Worm (Caenorhabditis elegans): ENCODE measurements around the gene B0454.8.
"Not testable (repeated sequence)": the region's sequence is repeated elsewhere in the genome, so short reads cannot be mapped to it uniquely, and the experiment has no call there.

The B0454.8 gene

DNA sequence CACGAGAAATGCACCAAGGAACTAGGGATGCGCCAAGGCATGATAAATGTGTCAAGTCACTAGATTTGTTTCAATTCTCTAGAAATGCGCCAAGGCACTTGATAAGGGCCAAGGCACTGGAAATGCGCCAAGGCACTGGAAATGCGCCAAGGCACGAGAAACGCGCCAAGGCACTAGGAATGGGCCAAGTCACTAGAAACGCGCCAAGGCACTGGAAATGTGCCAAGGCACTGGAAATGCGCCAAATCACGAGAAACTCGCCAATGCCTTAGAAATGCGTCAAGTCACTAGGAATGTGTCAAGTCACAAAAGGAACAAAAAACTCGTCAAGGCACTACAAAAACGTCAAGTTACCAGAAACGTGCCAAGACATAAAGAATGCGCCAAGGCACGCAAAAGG lies 6.9 kb downstream of the B0454.8 start:
- TF ChIP-seq unc-39 (tag; optimal IDR thresholded peaks at IDR 0.05), result no peak
- TF ChIP-seq lin-38 (GFP tag; IDR thresholded peaks at IDR 0.05), result peak; percentile 45
- peak; percentile 23; the same call in 1 of the 2 replicates for TF ChIP-seq ceh-20 (GFP tag; IDR thresholded peaks at IDR 0.05)
- 0 out of 2 replicates have a peak, but pooled peaks have one; percentile 10 for TF ChIP-seq ZK337.2 (GFP tag; IDR thresholded peaks at IDR 0.05)
- 0 out of 2 replicates have a peak, but pooled peaks have one; percentile 16 for TF ChIP-seq tra-1 (GFP tag; IDR thresholded peaks at IDR 0.05)
- peak; percentile 81 for TF ChIP-seq aha-1 (tag)
- TF ChIP-seq hif-1 (tag; optimal IDR thresholded peaks at IDR 0.05), result no peak

DNA sequence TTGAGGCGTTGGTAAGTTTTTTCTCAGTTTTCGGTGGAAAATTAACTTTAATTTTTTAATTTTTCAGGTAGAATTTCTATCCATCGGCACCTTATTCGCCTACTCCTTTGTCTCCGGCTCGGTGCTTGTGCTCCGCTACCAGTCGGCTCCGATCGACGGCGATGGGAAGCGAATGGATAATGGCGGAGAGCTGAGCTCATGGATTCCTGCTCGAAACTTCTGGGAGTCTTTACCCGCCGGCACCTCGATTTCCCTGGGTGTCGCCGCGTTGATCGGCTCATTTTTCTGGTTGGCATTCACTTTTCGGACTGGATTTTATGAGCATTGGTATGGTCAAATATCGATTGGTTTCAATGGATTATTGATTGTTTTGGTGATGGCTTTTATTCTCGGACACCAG lies 8.3 kb downstream of the B0454.8 start:
- TF ChIP-seq ceh-28 (tag; optimal IDR thresholded peaks at IDR 0.05), result peak; percentile 55
- no peak for TF ChIP-seq ZK337.2 (GFP tag; IDR thresholded peaks at IDR 0.05)
- TF ChIP-seq set-16 (GFP tag; IDR thresholded peaks at IDR 0.05), result peak; percentile 75
- TF ChIP-seq dve-1 (tag; optimal IDR thresholded peaks at IDR 0.05; ENCODE audit: insufficient read depth), result no peak

DNA sequence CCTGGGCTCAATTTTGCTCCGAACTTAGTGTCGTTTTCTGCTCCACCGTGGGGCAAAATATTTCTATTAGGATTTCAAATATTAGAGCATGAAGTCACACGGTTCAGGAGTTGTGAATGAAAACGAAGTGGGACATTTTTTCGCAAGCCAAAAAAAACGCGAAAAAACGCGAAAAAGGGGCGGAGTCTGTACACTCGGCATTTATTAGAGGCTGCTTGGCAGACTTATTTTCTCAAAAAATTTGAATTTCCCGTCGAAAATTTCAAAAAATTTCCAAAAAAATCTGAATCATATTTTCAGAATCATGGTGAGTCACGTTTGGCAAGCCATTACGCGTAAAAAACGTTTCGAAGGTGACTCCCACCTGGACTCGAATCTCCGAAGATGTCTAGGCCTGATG lies 10.8 kb downstream of the B0454.8 start, which contains the start of gene B0454.6:
B0454.6 (plus strand) TSS at position 301 of the 400 bp plus-strand sequence.
- not testable (repeated sequence) for TF ChIP-seq D1046.2 (GFP tag; IDR thresholded peaks at IDR 0.05); egl-27 (tag; optimal IDR thresholded peaks at IDR 0.05); ZK546.5 (tag; optimal IDR thresholded peaks at IDR 0.05)

DNA sequence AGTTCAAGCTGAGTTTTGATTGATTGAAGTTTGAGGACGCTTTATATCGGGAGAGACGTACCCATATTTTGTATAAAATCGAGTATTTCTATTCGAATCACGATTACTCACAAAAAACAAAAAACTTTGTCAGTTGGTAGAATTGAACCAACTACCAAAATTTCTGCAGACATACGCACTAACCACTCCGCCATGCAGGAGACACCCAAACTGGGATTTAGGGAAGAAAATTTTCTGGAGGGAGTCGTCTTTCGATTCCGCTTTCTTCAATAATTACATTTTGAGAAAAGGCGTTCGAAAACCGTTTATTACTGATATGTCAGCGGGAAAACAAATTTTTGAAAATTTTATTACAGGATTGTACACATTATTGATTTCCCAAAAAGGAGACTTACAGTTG lies 12.0 kb downstream of the B0454.8 start:
- TF ChIP-seq F26F4.8 (GFP tag; conservative IDR thresholded peaks at IDR 0.05), result 0 out of 2 replicates have a peak, but pooled peaks have one; percentile 17
- TF ChIP-seq lin-38 (GFP tag; IDR thresholded peaks at IDR 0.05), result peak; percentile 47
- TF ChIP-seq pha-4 (GFP tag; IDR thresholded peaks at IDR 0.05), result peak; percentile 45; the same call in 1 of the 2 replicates
- not testable (repeated sequence) for TF ChIP-seq pha-4 (tag; optimal IDR thresholded peaks at IDR 0.05)
- TF ChIP-seq vab-7 (GFP tag; IDR thresholded peaks at IDR 0.05), result 0 out of 2 replicates have a peak, but pooled peaks have one; percentile 10
- 0 out of 2 replicates have a peak, but pooled peaks have one; percentile 33 for TF ChIP-seq tra-1 (GFP tag; IDR thresholded peaks at IDR 0.05)
- TF ChIP-seq dmd-8 (GFP tag; IDR thresholded peaks at IDR 0.05), result 0 out of 2 replicates have a peak, but pooled peaks have one; percentile 59

ce11 chrII:3030416-3030815 lies 12.8 kb downstream of the B0454.8 start:
- TF ChIP-seq sdz-12 (GFP tag; optimal IDR thresholded peaks at IDR 0.05) (no peak), F44E2.7 (GFP tag; IDR thresholded peaks at IDR 0.05) (no peak), ces-1 (GFP tag; optimal IDR thresholded peaks at IDR 0.05) (no peak), D1046.2 (GFP tag; IDR thresholded peaks at IDR 0.05) (no peak), zfp-3 (GFP tag; conservative IDR thresholded peaks at IDR 0.05) (no peak), fkh-10 (GFP tag; optimal IDR thresholded peaks at IDR 0.05) (no peak), lin-1 (GFP tag; IDR thresholded peaks at IDR 0.05) (no peak), Y105C5A.15 (GFP tag; IDR thresholded peaks at IDR 0.05) (no peak), lin-15B (tag; optimal IDR thresholded peaks at IDR 0.05) (no peak), nhr-237 (tag; optimal IDR thresholded peaks at IDR 0.05) (no peak), daf-16 (GFP tag; optimal IDR thresholded peaks at IDR 0.05) (no peak), daf-16 (tag; optimal IDR thresholded peaks at IDR 0.05) (no peak), daf-8 (GFP tag; IDR thresholded peaks at IDR 0.05) (no peak), tra-1 (GFP tag; IDR thresholded peaks at IDR 0.05) (no peak), nhr-6 (tag; optimal IDR thresholded peaks at IDR 0.05) (no peak), dmd-6 (GFP tag; IDR thresholded peaks at IDR 0.05) (no peak), ceh-44 (GFP tag; IDR thresholded peaks at IDR 0.05) (no peak), ztf-11 (tag; optimal IDR thresholded peaks at IDR 0.05) (no peak), zag-1 (tag; optimal IDR thresholded peaks at IDR 0.05) (no peak), rbr-2 (tag; optimal IDR thresholded peaks at IDR 0.05) (no peak)

Data from whole organism, L4 larva.